Worm (Caenorhabditis elegans): Measurements from ENCODE around the gene D2024.1.

- TF ChIP-seq him-1 (tag; optimal IDR thresholded peaks at IDR 0.05), result no peak
- TF ChIP-seq W03F9.2 (tag; optimal IDR thresholded peaks at IDR 0.05), result no peak
- TF ChIP-seq dao-5 (tag; optimal IDR thresholded peaks at IDR 0.05), result no peak
Observed at ce11 chrIV:7274969-7275548, 27.7 kb downstream of the D2024.1 start.
